Worm (Caenorhabditis elegans): ENCODE results near the gene C27B7.7.

DNA sequence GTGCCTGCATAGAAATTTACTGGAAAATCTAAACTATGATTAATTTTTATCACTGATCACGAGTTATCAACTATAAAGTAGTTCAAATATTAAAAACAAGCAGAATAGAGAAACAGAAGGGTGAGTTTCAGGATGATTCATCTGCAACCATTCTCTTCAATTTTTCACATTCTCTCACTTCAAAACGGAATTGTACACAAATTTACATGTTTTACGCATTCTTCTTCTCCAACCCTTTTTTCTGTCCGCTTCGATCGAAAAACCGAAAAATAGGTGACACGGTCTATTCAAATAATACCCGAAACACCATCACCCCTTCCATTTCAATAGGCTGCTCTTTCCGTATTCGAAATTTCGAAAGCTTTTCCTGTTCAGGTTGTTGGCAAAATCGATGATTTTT, 26.7 kb downstream of the C27B7.7 start, which contains the start of gene D1046.4:
- TF ChIP-seq rnt-1 (tag; optimal IDR thresholded peaks at IDR 0.05) (no peak), ama-1 (optimal IDR thresholded peaks at IDR 0.05) (no peak), dve-1 (tag; optimal IDR thresholded peaks at IDR 0.05) (no peak), ceh-24 (tag; optimal IDR thresholded peaks at IDR 0.05) (no peak), hlh-30 (tag; optimal IDR thresholded peaks at IDR 0.05; ENCODE audit: insufficient read depth) (no peak), hlh-15 (tag; optimal IDR thresholded peaks at IDR 0.05) (no peak), dmd-4 (tag; optimal IDR thresholded peaks at IDR 0.05; ENCODE audit: borderline replicate concordance) (no peak), ceh-34 (tag; optimal IDR thresholded peaks at IDR 0.05) (no peak), madf-2 (tag; optimal IDR thresholded peaks at IDR 0.05) (no peak), pros-1 (tag; optimal IDR thresholded peaks at IDR 0.05) (no peak), fkh-6 (tag; optimal IDR thresholded peaks at IDR 0.05) (no peak), elt-2 (tag; optimal IDR thresholded peaks at IDR 0.05) (no peak)

Data from whole organism, late embryonic.